Worm (Caenorhabditis elegans) whole organism, mixed stage, embryonic: ENCODE data around the gene ZC487.1.

Experiments
- ces-1 ChIP-seq: fragments of 150-350 bp; optimal IDR thresholded peaks from 2 replicates; lab custom pipeline; 2014; ENCODE audit warnings: missing biosample characterization, missing genetic modification reagents, missing genetic modification characterization
- ham-2 ChIP-seq: fragments of 200-800 bp; sonication (Bioruptor generic); optimal IDR thresholded peaks from 2 replicates; lab custom pipeline; 2018; ENCODE audit warnings: mild to moderate bottlenecking, missing genetic modification characterization, missing compliant biosample characterization
- lsy-2 ChIP-seq: fragments of 150-350 bp; optimal IDR thresholded peaks from 2 replicates; lab custom pipeline; 2014; ENCODE audit warnings: missing biosample characterization, missing genetic modification characterization
- mep-1 ChIP-seq: fragments of 150-350 bp; optimal IDR thresholded peaks from 2 replicates; lab custom pipeline; 2017; ENCODE audit warnings: missing biosample characterization, missing genetic modification reagents, missing genetic modification characterization, inconsistent platforms
- nhr-237 ChIP-seq: fragments of 150-350 bp; optimal IDR thresholded peaks from 2 replicates; lab custom pipeline; 2014; ENCODE audit warnings: missing biosample characterization, missing genetic modification characterization
- nhr-76 ChIP-seq: sonication (generic microtip); optimal IDR thresholded peaks from 2 replicates; lab custom pipeline; 2017; ENCODE audit warnings: missing biosample characterization, missing genetic modification characterization
- pha-4 ChIP-seq: fragments of 150-350 bp; optimal IDR thresholded peaks from 2 replicates; lab custom pipeline; 2018; ENCODE audit warnings: missing biosample characterization, missing genetic modification reagents, missing genetic modification characterization
- ztf-11 ChIP-seq: fragments of 150-350 bp; optimal IDR thresholded peaks from 2 replicates; lab custom pipeline; 2014; ENCODE audit warnings: missing biosample characterization, missing genetic modification characterization

DNA sequence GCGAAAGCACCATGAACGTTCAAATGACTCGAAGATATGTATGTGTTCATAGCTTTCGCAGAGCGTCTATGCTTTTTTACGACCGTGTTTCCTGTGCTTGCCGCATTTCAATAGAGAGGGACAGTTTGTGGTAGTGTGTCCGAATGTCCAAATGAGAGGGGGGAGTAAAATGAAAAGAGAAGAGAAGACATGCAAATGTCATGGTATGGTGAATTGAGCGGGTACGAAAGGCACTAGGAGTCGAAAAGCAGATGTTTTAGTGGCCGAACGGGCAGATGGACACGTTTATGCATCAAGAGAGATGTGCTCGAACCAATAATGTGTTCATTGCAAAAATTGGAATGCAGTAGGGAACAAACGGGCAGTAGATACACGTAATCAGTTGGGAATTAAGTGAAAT is 41.8 kb upstream of the ZC487.1 start:
- TF ChIP-seq nhr-237: no peak
- TF ChIP-seq mep-1: no peak
- TF ChIP-seq pha-4 (tag; lab: Kevin White, UChicago): no peak
- TF ChIP-seq ztf-11 (tag; lab: Kevin White, UChicago): no peak
- no peak for TF ChIP-seq nhr-76 (tag; lab: Kevin White, UChicago)
- TF ChIP-seq lsy-2 (tag; lab: Kevin White, UChicago): no peak
- no peak for TF ChIP-seq ham-2 (GFP tag; lab: Kevin White, UChicago)
- TF ChIP-seq ces-1 (GFP tag; lab: Kevin White, UChicago): no peak
